Worm (Caenorhabditis elegans): ENCODE results near the gene Y50D4A.10.

Y50D4A.10 gene

ce11 chrV:1220509-1220908 is at the start of gene Y50D4A.10:
Y50D4A.10 (minus strand) TSS chrV:1220565.
- no peak for TF ChIP-seq unc-62 (GFP tag; optimal IDR thresholded peaks at IDR 0.05)

DNA sequence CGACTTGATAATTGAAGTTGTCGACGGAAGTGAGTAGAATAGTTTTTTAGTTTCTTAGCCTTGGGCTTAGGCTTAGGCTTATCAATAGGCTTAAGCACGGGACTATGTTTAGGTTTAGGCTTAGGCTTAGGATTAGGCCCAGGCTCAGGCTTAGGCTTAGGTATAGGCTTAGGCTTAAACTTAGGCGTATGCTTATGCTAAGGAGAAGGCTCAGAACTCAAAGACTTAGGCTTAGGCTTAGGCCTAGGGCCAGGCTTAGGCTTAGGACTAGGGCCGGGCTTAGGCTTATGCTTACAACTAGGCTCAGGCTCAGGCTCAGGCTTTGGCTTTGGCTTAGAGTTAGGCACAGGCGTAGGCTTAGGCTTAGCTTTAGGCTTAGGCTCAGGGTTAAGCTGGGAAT is 46.2 kb upstream of the Y50D4A.10 start:
- no peak for TF ChIP-seq unc-62 (GFP tag; optimal IDR thresholded peaks at IDR 0.05)

DNA sequence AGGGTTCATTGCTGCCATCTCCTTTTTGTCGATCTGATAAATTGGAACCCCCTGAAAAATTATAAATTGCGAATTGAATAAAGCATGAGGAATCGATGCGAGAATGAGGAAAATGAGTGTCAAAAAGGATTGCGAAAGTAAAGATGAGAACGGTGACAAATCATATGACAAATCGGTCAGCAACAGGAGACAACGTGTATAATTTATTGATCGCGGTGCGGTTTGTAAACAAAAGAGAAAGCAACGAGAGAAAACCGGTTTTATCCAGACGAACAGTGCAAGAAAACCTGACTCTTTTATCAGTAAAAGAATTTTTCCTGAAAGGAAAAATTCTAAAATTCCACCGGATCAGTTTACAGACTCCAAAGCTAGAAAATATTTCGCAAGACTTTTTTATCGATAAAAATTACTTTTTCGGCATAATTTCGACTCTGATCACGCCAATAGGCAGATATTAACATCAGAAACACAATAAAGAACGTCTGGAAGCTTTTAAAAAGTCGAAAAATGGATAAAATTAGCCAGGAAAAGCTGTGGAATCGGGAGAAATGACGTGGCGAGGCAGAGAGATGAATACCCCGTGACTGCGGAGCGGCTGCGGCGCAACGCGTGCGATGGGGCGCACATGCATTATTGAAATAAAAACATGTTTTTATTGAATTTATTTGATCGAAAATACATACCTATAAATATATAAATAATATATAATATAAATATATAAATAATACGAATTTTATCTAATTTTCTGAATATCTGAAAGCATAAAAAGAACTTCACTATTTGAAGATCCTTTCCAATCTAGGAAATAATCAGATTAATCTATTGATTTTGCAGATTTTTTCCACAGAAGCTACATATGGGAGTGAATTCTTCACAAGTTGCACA is 43.8 kb upstream of the Y50D4A.10 start, which contains the start of the genes rab-1 and C39F7.5:
Gene rab-1 (minus strand): TSS at position 51 of the 885 bp plus-strand sequence.
Gene C39F7.5 (plus strand): TSS at position 835 of the 885 bp plus-strand sequence.
- no peak for TF ChIP-seq unc-62 (GFP tag; optimal IDR thresholded peaks at IDR 0.05)

ce11 chrV:1263078-1263732 is 42.8 kb upstream of the Y50D4A.10 start:
- no peak for TF ChIP-seq unc-62 (GFP tag; optimal IDR thresholded peaks at IDR 0.05)

DNA sequence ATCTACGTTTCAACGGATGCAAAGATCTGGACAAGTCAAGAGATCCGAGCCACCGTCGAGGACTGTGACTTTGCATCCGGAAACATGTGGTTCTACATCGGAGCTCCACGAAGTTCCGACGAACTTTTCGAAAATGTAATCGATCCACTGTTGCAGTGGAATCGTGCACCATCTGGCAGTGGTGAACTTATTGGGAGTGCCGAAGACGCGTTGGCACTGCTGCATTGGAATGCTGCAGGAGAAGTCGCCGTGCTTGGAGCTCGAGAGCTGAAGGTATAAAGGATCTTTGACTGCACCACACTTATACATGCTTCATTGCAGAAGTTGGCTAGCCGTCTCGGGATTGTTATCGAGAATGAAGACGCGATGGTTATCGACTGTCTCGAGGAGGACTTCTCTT is 41.7 kb upstream of the Y50D4A.10 start:
- no peak for TF ChIP-seq unc-62 (GFP tag; optimal IDR thresholded peaks at IDR 0.05)

ce11 chrV:1260042-1260441 is 39.7 kb upstream of the Y50D4A.10 start, which contains the start of gene C39F7.1:
C39F7.1 (plus strand) TSS chrV:1260342.
- TF ChIP-seq unc-62 (GFP tag; optimal IDR thresholded peaks at IDR 0.05) = no peak

ce11 chrV:1252794-1253193 is 32.4 kb upstream of the Y50D4A.10 start:
- no peak for TF ChIP-seq unc-62 (GFP tag; optimal IDR thresholded peaks at IDR 0.05)

DNA sequence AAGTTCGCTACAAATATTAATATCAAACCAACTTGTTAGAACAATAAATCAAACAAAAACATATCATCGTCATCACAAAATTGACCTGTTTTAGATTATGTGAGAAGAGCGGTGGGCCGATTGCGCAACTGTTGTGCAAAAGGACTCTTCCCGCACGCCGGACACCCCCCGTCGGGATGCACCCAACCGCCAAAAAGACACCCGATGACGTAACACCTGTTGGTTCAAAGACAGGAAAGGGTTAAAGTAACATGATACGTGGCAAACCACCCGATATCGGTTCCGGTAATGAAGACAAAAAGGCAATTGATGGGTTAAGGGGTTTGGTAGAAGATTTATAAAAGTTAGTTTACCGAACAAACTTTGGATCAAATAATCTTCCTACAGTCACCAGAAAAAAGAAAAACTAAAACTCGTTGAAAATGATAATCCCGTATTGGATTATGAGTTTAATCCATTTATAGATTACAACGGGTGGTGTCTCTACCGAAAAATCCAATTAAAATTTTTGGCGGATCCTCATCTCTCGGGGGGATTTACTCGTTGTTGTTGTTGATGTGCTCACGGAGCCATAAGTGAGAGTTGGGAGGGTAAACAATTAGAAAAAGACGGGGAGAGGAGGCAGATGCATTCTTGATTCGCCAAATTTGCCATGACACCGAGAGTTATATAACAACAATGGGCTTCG is 23.8 kb upstream of the Y50D4A.10 start:
- no peak for TF ChIP-seq unc-62 (GFP tag; optimal IDR thresholded peaks at IDR 0.05)

DNA sequence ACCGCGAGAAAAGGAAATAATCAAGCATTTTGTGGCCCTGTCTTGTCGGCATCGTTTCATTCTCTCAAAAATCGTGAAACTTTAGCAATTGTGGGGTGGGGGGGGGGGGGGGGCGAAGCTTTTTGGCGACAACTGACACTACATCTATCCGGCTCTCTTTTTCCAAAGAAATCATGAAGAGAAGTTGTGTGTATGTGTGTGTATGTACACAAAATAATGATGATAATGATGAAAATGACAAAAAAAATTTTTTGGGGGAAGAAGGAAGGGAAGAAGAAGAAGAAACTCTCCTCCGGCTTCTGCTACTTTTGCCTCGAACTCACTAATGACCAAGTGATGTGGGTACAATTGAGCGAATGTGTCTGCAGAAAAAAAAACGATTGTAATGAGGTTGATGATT is 22.6 kb upstream of the Y50D4A.10 start:
- no peak for TF ChIP-seq unc-62 (GFP tag; optimal IDR thresholded peaks at IDR 0.05)

ce11 chrV:1242432-1242831 is 22.1 kb upstream of the Y50D4A.10 start:
- no peak for TF ChIP-seq unc-62 (GFP tag; optimal IDR thresholded peaks at IDR 0.05)

- no peak for TF ChIP-seq unc-62 (GFP tag; optimal IDR thresholded peaks at IDR 0.05)
These were observed 16.1 kb upstream of the Y50D4A.10 start for ce11 chrV:1236333-1237068.

- no peak for TF ChIP-seq unc-62 (GFP tag; optimal IDR thresholded peaks at IDR 0.05)
These were observed 15.0 kb upstream of the Y50D4A.10 start, which contains the start of gene madd-2 for ce11 chrV:1235355-1235754. madd-2 (minus strand) TSS chrV:1235455.

ce11 chrV:1232574-1232973 is 12.2 kb upstream of the Y50D4A.10 start:
- TF ChIP-seq unc-62 (GFP tag; optimal IDR thresholded peaks at IDR 0.05) = no peak

DNA sequence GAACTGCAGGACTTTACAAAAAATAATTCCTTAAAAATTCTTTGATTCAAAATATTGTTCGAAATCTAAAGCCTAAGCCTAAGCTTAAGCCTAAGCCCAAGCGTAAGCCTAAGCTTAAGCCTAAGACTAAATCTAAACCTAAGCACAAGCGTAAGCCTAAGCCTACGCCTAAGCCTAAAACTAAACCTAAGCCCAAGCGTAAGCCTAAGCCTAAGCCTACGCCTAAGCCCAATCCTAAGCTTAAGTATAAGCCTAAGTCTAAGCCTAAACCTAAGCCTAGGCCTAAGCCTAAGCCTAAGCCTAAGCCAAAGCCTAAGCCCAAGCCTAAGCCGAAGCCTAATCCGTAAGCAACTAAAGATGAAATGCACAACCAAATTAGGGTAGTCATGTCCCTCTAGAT is 10.2 kb upstream of the Y50D4A.10 start:
- no peak for TF ChIP-seq unc-62 (GFP tag; optimal IDR thresholded peaks at IDR 0.05)

DNA sequence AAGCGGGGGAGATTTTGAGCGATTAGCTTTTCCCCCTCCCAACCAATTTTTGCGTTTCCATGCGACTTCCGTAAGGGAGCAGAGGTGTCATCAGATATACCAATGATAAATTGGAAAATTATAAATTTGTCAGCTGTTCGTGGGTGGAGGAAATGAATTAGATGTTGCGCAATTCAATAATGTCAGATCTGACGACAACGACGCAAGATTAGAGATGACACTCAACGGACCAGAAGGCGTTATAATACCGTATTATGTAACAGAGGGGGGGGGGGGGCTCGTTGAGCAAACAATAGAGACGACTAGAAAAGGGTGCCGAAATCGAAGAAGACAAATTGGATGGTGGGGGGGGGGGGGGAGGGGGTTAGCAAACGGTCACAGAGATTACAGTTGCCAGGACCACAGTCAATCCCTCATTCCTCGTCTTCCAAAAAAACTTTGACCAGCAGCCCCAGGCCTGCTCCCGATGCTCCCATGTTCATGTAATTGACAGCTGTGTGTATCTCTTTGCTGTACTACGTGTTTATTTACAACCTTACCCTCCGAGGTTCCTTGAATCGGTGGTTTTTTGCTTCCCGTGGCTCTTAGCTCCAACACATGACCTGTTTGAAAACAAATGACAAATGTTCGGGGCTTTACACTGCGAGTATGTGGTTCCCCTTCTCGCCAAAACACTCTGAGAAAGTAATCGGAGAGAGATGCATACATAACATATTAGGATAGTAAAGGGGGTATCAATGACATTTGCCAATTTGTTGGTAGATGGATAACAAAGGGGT is 8.7 kb upstream of the Y50D4A.10 start:
- no peak for TF ChIP-seq unc-62 (GFP tag; optimal IDR thresholded peaks at IDR 0.05)
